Fruit fly (Drosophila melanogaster) whole organism, embryonic: ENCODE data around the gene Mink.
A peak's percentile ranks its signal among the peaks of the same experiment; 100 is the strongest.

Source experiments
- Awh ChIP-seq: fragments of 200-800 bp; sonication (Bioruptor generic); IDR thresholded peaks from 2 replicates; pipeline ENCODE4, ENCODE4 v1.3.6; 2022; ENCODE audit warnings: missing biosample characterization, missing genetic modification characterization
- B-H1 ChIP-seq: fragments of 200-800 bp; sonication (Bioruptor generic); IDR thresholded peaks from 3 replicates; pipeline ENCODE4 v1.3.6; 2022; ENCODE audit warnings: missing biosample characterization, missing genetic modification characterization
- CG10959 ChIP-seq: fragments of 200-800 bp; sonication (Bioruptor generic); IDR thresholded peaks from 2 replicates; pipeline ENCODE4 v1.3.6; 2022; ENCODE audit warnings: missing biosample characterization, missing genetic modification characterization
- CG11093 ChIP-seq: fragments of 200-800 bp; sonication (Bioruptor generic); IDR thresholded peaks from 3 replicates; pipeline ENCODE4 v1.3.6; 2022; ENCODE audit warnings: missing biosample characterization, missing genetic modification characterization
- CG1233 ChIP-seq: fragments of 200-800 bp; sonication (Bioruptor generic); optimal IDR thresholded peaks from 4 replicates; lab custom pipeline; 2018; ENCODE audit warnings: missing biosample characterization, mild to moderate bottlenecking, missing genetic modification characterization
- CG14014 ChIP-seq: fragments of 200-800 bp; sonication (Bioruptor generic); IDR thresholded peaks from 2 replicates; pipeline ENCODE4 v1.3.6; 2022; ENCODE audit warnings: missing biosample characterization, missing genetic modification characterization
- CG16779 ChIP-seq: fragments of 200-800 bp; sonication (Bioruptor generic); IDR thresholded peaks from 2 replicates; pipeline ENCODE4 v1.3.6; 2022; ENCODE audit warnings: missing biosample characterization, missing genetic modification characterization
- CG16813 ChIP-seq: fragments of 200-800 bp; sonication (Bioruptor generic); IDR thresholded peaks from 3 replicates; pipeline ENCODE4 v1.3.6; 2022; ENCODE audit warnings: missing biosample characterization, missing genetic modification characterization; ENCODE audit not compliant: partially characterized antibody
- CG17361 ChIP-seq: fragments of 200-800 bp; sonication (Bioruptor generic); IDR thresholded peaks from 3 replicates; pipeline ENCODE4 v1.3.6; 2022; ENCODE audit warnings: missing biosample characterization, missing genetic modification characterization
- CG18011 ChIP-seq: fragments of 200-800 bp; sonication (Bioruptor generic); optimal IDR thresholded peaks from 2 replicates; lab custom pipeline; 2017; ENCODE audit warnings: missing biosample characterization, missing genetic modification characterization, mild to moderate bottlenecking, moderate library complexity, missing genotype
- CG30020 ChIP-seq: fragments of 200-800 bp; optimal IDR thresholded peaks from 2 replicates; lab custom pipeline; 2019; ENCODE audit warnings: missing biosample characterization, mild to moderate bottlenecking, missing genetic modification characterization, moderate library complexity
- CG31388 ChIP-seq: fragments of 200-800 bp; sonication (Bioruptor generic); optimal IDR thresholded peaks from 2 replicates; lab custom pipeline; 2016; ENCODE audit warnings: missing biosample characterization, missing genetic modification characterization
- CG3163 ChIP-seq: fragments of 200-800 bp; sonication (Bioruptor generic); optimal IDR thresholded peaks from 3 replicates; lab custom pipeline; 2016; ENCODE audit warnings: missing biosample characterization, missing genetic modification characterization
- CG4424 ChIP-seq: fragments of 200-800 bp; sonication (Bioruptor generic); optimal IDR thresholded peaks from 3 replicates; lab custom pipeline; 2016; ENCODE audit warnings: missing biosample characterization, missing genetic modification characterization
- CG4707 ChIP-seq: fragments of 200-800 bp; sonication (Bioruptor generic); optimal IDR thresholded peaks from 2 replicates; lab custom pipeline; 2018; ENCODE audit warnings: missing biosample characterization, mild to moderate bottlenecking, missing genetic modification characterization, moderate library complexity
- CG6272 ChIP-seq: fragments of 200-800 bp; sonication (Bioruptor generic); IDR thresholded peaks from 2 replicates; pipeline ENCODE4 v1.3.6; 2022; ENCODE audit warnings: missing biosample characterization, missing genetic modification characterization
- CG6689 ChIP-seq: fragments of 200-800 bp; sonication (Bioruptor generic); IDR thresholded peaks from 2 replicates; pipeline ENCODE4 v1.3.6; 2022; ENCODE audit warnings: missing biosample characterization, missing genetic modification characterization
- CG6854 ChIP-seq: fragments of 200-800 bp; sonication (Bioruptor generic); optimal IDR thresholded peaks from 3 replicates; lab custom pipeline; 2017; ENCODE audit warnings: missing biosample characterization, mild to moderate bottlenecking, missing genetic modification characterization
- CG9215 ChIP-seq: fragments of 200-800 bp; sonication (Bioruptor generic); IDR thresholded peaks from 2 replicates; pipeline ENCODE4 v1.3.6; 2022; ENCODE audit warnings: missing biosample characterization, missing genetic modification characterization
- D ChIP-seq, 2 experiments: fragments of 200-800 bp in 1 of 2; fragments of >200 bp in 1 of 2; sonication (Bioruptor generic) in 1 of 2; optimal IDR thresholded peaks; 2 replicates in 1 of 2; 3 replicates in 1 of 2; lab custom pipeline; 2017; ENCODE audit warnings: mild to moderate bottlenecking in 1 of 2, missing biosample characterization in 1 of 2, missing genetic modification characterization in 1 of 2, missing genetic modification reagents in 1 of 2
- Eip74EF ChIP-seq, 2 experiments: fragments of 200-800 bp in 1 of 2; fragments of >200 bp in 1 of 2; sonication (Bioruptor generic) in 1 of 2; optimal IDR thresholded peaks; 2 replicates each; lab custom pipeline; 2017 to 2019; ENCODE audit warnings: missing biosample characterization in 2 of 2, missing genetic modification characterization in 2 of 2, mild to moderate bottlenecking in 1 of 2, moderate library complexity in 1 of 2
- Lpt ChIP-seq: fragments of >200 bp; optimal IDR thresholded peaks from 2 replicates; lab custom pipeline; 2018; ENCODE audit warnings: missing biosample characterization, missing genetic modification characterization
- Mad ChIP-seq: fragments of 200-800 bp; sonication (Bioruptor generic); optimal IDR thresholded peaks from 2 replicates; lab custom pipeline; 2016; ENCODE audit warnings: missing biosample characterization, missing genetic modification characterization
- Opbp ChIP-seq: fragments of 200-800 bp; sonication (Bioruptor generic); IDR thresholded peaks from 3 replicates; pipeline ENCODE4 v1.3.6; 2022; ENCODE audit warnings: missing biosample characterization, missing genetic modification characterization; ENCODE audit not compliant: partially characterized antibody
- Six4 ChIP-seq: fragments of 200-800 bp; sonication (Bioruptor generic); optimal IDR thresholded peaks from 2 replicates; lab custom pipeline; 2016; ENCODE audit warnings: missing biosample characterization, missing genetic modification characterization
- Sox100B ChIP-seq: fragments of 200-800 bp; sonication (Bioruptor generic); optimal IDR thresholded peaks from 3 replicates; lab custom pipeline; 2018; ENCODE audit warnings: missing biosample characterization, mild to moderate bottlenecking, missing genetic modification characterization
- Usf ChIP-seq: fragments of 200-800 bp; sonication (Bioruptor generic); optimal IDR thresholded peaks from 2 replicates; lab custom pipeline; 2017; ENCODE audit warnings: missing genotype, missing biosample characterization, missing genetic modification characterization
- br ChIP-seq: fragments of >200 bp; optimal IDR thresholded peaks from 2 replicates; lab custom pipeline; 2017
- chinmo ChIP-seq: fragments of 200-800 bp; sonication (Bioruptor generic); IDR thresholded peaks from 4 replicates; pipeline ENCODE4 v1.3.6; 2022; ENCODE audit warnings: missing biosample characterization, missing genetic modification characterization; ENCODE audit not compliant: partially characterized antibody
- chm ChIP-seq: fragments of 200-800 bp; sonication (Bioruptor generic); IDR thresholded peaks from 2 replicates; pipeline ENCODE4 v1.3.6; 2022; ENCODE audit warnings: missing biosample characterization, missing genetic modification characterization
- cwo ChIP-seq: fragments of 200-800 bp; sonication (Bioruptor generic); optimal IDR thresholded peaks from 3 replicates; lab custom pipeline; 2017; ENCODE audit warnings: missing biosample characterization, missing genetic modification characterization, mild to moderate bottlenecking, moderate library complexity, missing genetic modification reagents
- danr ChIP-seq: fragments of 200-800 bp; sonication (Bioruptor generic); IDR thresholded peaks from 2 replicates; pipeline ENCODE4 v1.3.6; 2022; ENCODE audit warnings: missing biosample characterization, missing genetic modification characterization
- fd64A ChIP-seq: fragments of 200-800 bp; sonication (Bioruptor generic); optimal IDR thresholded peaks from 3 replicates; lab custom pipeline; 2018; ENCODE audit warnings: missing biosample characterization, mild to moderate bottlenecking, missing genetic modification characterization
- gcm ChIP-seq: fragments of 200-800 bp; sonication (Bioruptor generic); optimal IDR thresholded peaks from 2 replicates; lab custom pipeline; 2019; ENCODE audit warnings: missing biosample characterization, mild to moderate bottlenecking, missing genetic modification characterization, moderate library complexity
- gro ChIP-seq: fragments of 200-800 bp; sonication (Bioruptor generic); optimal IDR thresholded peaks from 2 replicates; lab custom pipeline; 2016; ENCODE audit warnings: missing biosample characterization, missing genetic modification characterization
- lab ChIP-seq: fragments of 200-800 bp; sonication (Bioruptor generic); optimal IDR thresholded peaks from 3 replicates; lab custom pipeline; 2017; ENCODE audit warnings: missing biosample characterization, missing genetic modification characterization, mild to moderate bottlenecking, moderate library complexity, missing genetic modification reagents
- lmd ChIP-seq: fragments of 200-800 bp; sonication (Bioruptor generic); IDR thresholded peaks from 2 replicates; pipeline ENCODE4 v1.3.6; 2022; ENCODE audit warnings: missing biosample characterization, missing genetic modification characterization
- maf-S ChIP-seq: fragments of 200-800 bp; sonication (Bioruptor generic); optimal IDR thresholded peaks from 2 replicates; lab custom pipeline; 2016; ENCODE audit warnings: missing biosample characterization, missing genetic modification characterization
- oc ChIP-seq: fragments of 200-800 bp; sonication (Bioruptor generic); optimal IDR thresholded peaks from 2 replicates; lab custom pipeline; 2018; ENCODE audit warnings: missing biosample characterization, mild to moderate bottlenecking, missing genetic modification characterization, moderate library complexity
- ranshi ChIP-seq: fragments of 200-800 bp; sonication (Bioruptor generic); IDR thresholded peaks from 2 replicates; pipeline ENCODE4 v1.3.6; 2022; ENCODE audit warnings: missing biosample characterization, missing genetic modification characterization
- repo ChIP-seq: fragments of 200-800 bp; sonication (Bioruptor generic); optimal IDR thresholded peaks from 2 replicates; lab custom pipeline; 2016; ENCODE audit warnings: missing biosample characterization, missing genetic modification characterization
- ro ChIP-seq: fragments of 200-800 bp; sonication (Bioruptor generic); IDR thresholded peaks from 2 replicates; pipeline ENCODE4 v1.3.6; 2022; ENCODE audit warnings: missing biosample characterization, missing genetic modification characterization
- slp2 ChIP-seq: fragments of 200-800 bp; sonication (Bioruptor generic); optimal IDR thresholded peaks from 2 replicates; lab custom pipeline; 2016; ENCODE audit warnings: missing biosample characterization, missing genetic modification characterization
- tap ChIP-seq: fragments of 200-800 bp; optimal IDR thresholded peaks from 3 replicates; lab custom pipeline; 2019; ENCODE audit warnings: missing biosample characterization, mild to moderate bottlenecking, missing genetic modification characterization, moderate library complexity
- tll ChIP-seq, 2 experiments: fragments of 200-800 bp in 1 of 2; fragments of >200 bp in 1 of 2; sonication (Bioruptor generic) in 1 of 2; optimal IDR thresholded peaks; 2 replicates each; lab custom pipeline; 2017 to 2019; ENCODE audit warnings: missing biosample characterization in 2 of 2, missing genetic modification characterization in 2 of 2, mild to moderate bottlenecking in 1 of 2, moderate library complexity in 1 of 2
- toy ChIP-seq: fragments of 200-800 bp; sonication (Bioruptor generic); IDR thresholded peaks from 2 replicates; pipeline ENCODE4 v1.3.6; 2022; ENCODE audit warnings: missing biosample characterization, missing genetic modification characterization
- unpg ChIP-seq: fragments of 200-800 bp; sonication (Bioruptor generic); optimal IDR thresholded peaks from 3 replicates; lab custom pipeline; 2018; ENCODE audit warnings: missing biosample characterization, mild to moderate bottlenecking, missing genetic modification characterization, moderate library complexity
- zfh1 ChIP-seq: fragments of 200-800 bp; sonication (Bioruptor generic); IDR thresholded peaks from 3 replicates; pipeline ENCODE4 v1.3.6; 2022; ENCODE audit warnings: missing biosample characterization, missing genetic modification characterization

The Mink gene

dm6 chr3R:24875939-24876842 lies 46.1 kb upstream of the Mink start, which contains the start of gene CG3744 (continued):
- TF ChIP-seq D (optimal IDR thresholded peaks at IDR 0.05; lab: Kevin White, UChicago), result no peak
- TF ChIP-seq D (GFP tag; optimal IDR thresholded peaks at IDR 0.05; lab: Kevin White, UChicago), result peak; percentile 76
- peak; percentile 90 for TF ChIP-seq ro
- TF ChIP-seq gcm (GFP tag; lab: Kevin White, UChicago), result peak; percentile 76
- TF ChIP-seq ranshi (GFP tag; lab: Robert Waterston, UW), result peak; percentile 95
- peak in 1 of 2 experiments; percentile 65 for TF ChIP-seq Eip74EF (GFP tag; optimal IDR thresholded peaks at IDR 0.05; lab: Kevin White, UChicago)
- TF ChIP-seq zfh1 (GFP tag; lab: Robert Waterston, UW), result peak; percentile 96
- no peak for TF ChIP-seq Sox100B
- TF ChIP-seq Awh (GFP tag; lab: Robert Waterston, UW), result peak; percentile 84
- TF ChIP-seq slp2 (GFP tag; lab: Kevin White, UChicago), result peak; percentile 33
- peak; percentile 36 for TF ChIP-seq maf-S (GFP tag; lab: Kevin White, UChicago)
- peak; percentile 92 for TF ChIP-seq B-H1 (GFP tag; lab: Robert Waterston, UW)
- TF ChIP-seq br, result no peak
- peak; percentile 95 for TF ChIP-seq CG14014 (GFP tag; lab: Robert Waterston, UW)
- TF ChIP-seq CG6272 (GFP tag; lab: Robert Waterston, UW), result peak; percentile 96
- TF ChIP-seq unpg (GFP tag; lab: Kevin White, UChicago), result peak; percentile 90
- TF ChIP-seq Opbp (GFP tag; lab: Robert Waterston, UW), result peak; percentile 94
- TF ChIP-seq CG6689 (GFP tag; lab: Robert Waterston, UW), result peak; percentile 93
- peak; percentile 11 for TF ChIP-seq CG4707
- peak; percentile 72 for TF ChIP-seq CG30020
- TF ChIP-seq chinmo (GFP tag; lab: Robert Waterston, UW), result peak; percentile 94
- TF ChIP-seq gro (GFP tag; lab: Kevin White, UChicago), result peak; percentile 57
- TF ChIP-seq oc (tag; lab: Kevin White, UChicago), result peak; percentile 78
- peak; percentile 83 for TF ChIP-seq toy (GFP tag; lab: Robert Waterston, UW)
- TF ChIP-seq Lpt, result no peak
- peak; percentile 85 for TF ChIP-seq tap (tag; lab: Kevin White, UChicago)
- TF ChIP-seq CG6854 (GFP tag; lab: Kevin White, UChicago), result peak; percentile 70
- TF ChIP-seq CG3163 (GFP tag; lab: Kevin White, UChicago), result peak; percentile 27
- peak; percentile 92 for TF ChIP-seq CG9215 (GFP tag; lab: Robert Waterston, UW)
- peak; percentile 88 for TF ChIP-seq CG10959
- peak; percentile 73 for TF ChIP-seq CG18011 (GFP tag; lab: Kevin White, UChicago)
- no peak for TF ChIP-seq fd64A (GFP tag; lab: Kevin White, UChicago)
- peak; percentile 93 for TF ChIP-seq lmd (GFP tag; lab: Robert Waterston, UW)
- no peak for TF ChIP-seq tll (GFP tag; optimal IDR thresholded peaks at IDR 0.05; lab: Kevin White, UChicago)
- peak; percentile 91 for TF ChIP-seq CG1233 (GFP tag; lab: Kevin White, UChicago)
- peak; percentile 81 for TF ChIP-seq Mad (GFP tag; lab: Kevin White, UChicago)
- peak; percentile 88 for TF ChIP-seq CG4424 (GFP tag; lab: Kevin White, UChicago)
- TF ChIP-seq cwo (GFP tag; lab: Kevin White, UChicago), result no peak
- TF ChIP-seq Six4, result peak; percentile 86
- peak; percentile 83 for TF ChIP-seq CG16779 (GFP tag; lab: Robert Waterston, UW)
- peak; percentile 93 for TF ChIP-seq chm (GFP tag; lab: Robert Waterston, UW)
- TF ChIP-seq lab (GFP tag; lab: Kevin White, UChicago), result peak; percentile 94
- TF ChIP-seq CG17361 (GFP tag; lab: Robert Waterston, UW), result peak; percentile 92
- TF ChIP-seq danr (GFP tag; lab: Robert Waterston, UW), result peak; percentile 73
- peak; percentile 54 for TF ChIP-seq repo
- TF ChIP-seq Usf (GFP tag; lab: Kevin White, UChicago), result peak; percentile 85
- peak; percentile 96 for TF ChIP-seq CG16813
- TF ChIP-seq CG31388, result peak; percentile 28
- peak; percentile 83 for TF ChIP-seq CG11093
